Worm (Caenorhabditis elegans) whole organism, L4 larva: ENCODE results near the gene ace-3.

ENCODE experiments used
- ZK546.5 ChIP-seq, 2 experiments: sonication (generic microtip); optimal IDR thresholded peaks; 2 replicates each; lab custom pipeline; 2017; ENCODE audit warnings: missing biosample characterization in 2 of 2, missing genetic modification characterization in 2 of 2
- ceh-82 ChIP-seq: sonication (generic microtip); optimal IDR thresholded peaks from 2 replicates; lab custom pipeline; 2017; ENCODE audit warnings: missing biosample characterization, missing genetic modification characterization
- ces-1 ChIP-seq: fragments of 150-350 bp; sonication (generic microtip); optimal IDR thresholded peaks from 4 replicates; lab custom pipeline; 2014; ENCODE audit warnings: missing biosample characterization, missing genetic modification reagents, missing genetic modification characterization
- jun-1 ChIP-seq: fragments of 150-350 bp; optimal IDR thresholded peaks from 2 replicates; lab custom pipeline; 2014; ENCODE audit warnings: missing biosample characterization, missing genetic modification reagents, missing genetic modification characterization
- mdl-1 ChIP-seq, 2 experiments: fragments of 150-350 bp in 1 of 2; sonication (generic microtip) in 1 of 2; optimal IDR thresholded peaks; 2 replicates each; lab custom pipeline; 2014 to 2017; ENCODE audit warnings: missing biosample characterization in 2 of 2, missing genetic modification characterization in 2 of 2
- mdt-29 ChIP-seq: fragments of 200-800 bp; sonication (Bioruptor generic); IDR thresholded peaks from 2 replicates; pipeline ENCODE4 v1.3.6; 2022; ENCODE audit warnings: missing genetic modification reagents, missing genetic modification characterization, missing compliant biosample characterization
- nhr-102 ChIP-seq: sonication (generic microtip); optimal IDR thresholded peaks from 2 replicates; lab custom pipeline; 2016; ENCODE audit warnings: mild to moderate bottlenecking, missing genetic modification characterization, moderate library complexity, missing compliant biosample characterization
- nhr-28 ChIP-seq: fragments of 150-350 bp; optimal IDR thresholded peaks from 2 replicates; lab custom pipeline; 2014; ENCODE audit warnings: missing biosample characterization, missing genetic modification characterization
- pha-4 ChIP-seq, 2 experiments: fragments of 150-350 bp in 1 of 2; fragments of 200-800 bp in 1 of 2; sonication (Bioruptor generic) in 1 of 2; IDR thresholded peaks in 1 of 2; optimal IDR thresholded peaks in 1 of 2; 2 replicates each; pipeline versions ENCODE4 v1.3.6 to Lab custom; 2014 to 2022; ENCODE audit warnings: missing genetic modification characterization in 2 of 2, missing genetic modification reagents in 2 of 2, missing biosample characterization in 1 of 2, missing compliant biosample characterization in 1 of 2
- pqm-1 ChIP-seq: sonication (generic microtip); optimal IDR thresholded peaks from 2 replicates; lab custom pipeline; 2017; ENCODE audit warnings: missing biosample characterization, missing genetic modification characterization

- TF ChIP-seq pqm-1 (tag; lab: Kevin White, UChicago) = no peak
- TF ChIP-seq nhr-102 (tag; lab: Kevin White, UChicago) = no peak
- no peak for TF ChIP-seq pha-4 (GFP tag; IDR thresholded peaks at IDR 0.05; lab: Robert Waterston, UW)
- no peak for TF ChIP-seq pha-4 (tag; optimal IDR thresholded peaks at IDR 0.05; lab: Kevin White, UChicago)
- no peak for TF ChIP-seq ZK546.5 (tag; optimal IDR thresholded peaks at IDR 0.05; lab: Kevin White, UChicago)
- TF ChIP-seq mdt-29 (GFP tag; lab: Robert Waterston, UW) = no peak
- TF ChIP-seq mdl-1 (tag; optimal IDR thresholded peaks at IDR 0.05; lab: Kevin White, UChicago) = no peak
- no peak for TF ChIP-seq nhr-28 (tag; lab: Kevin White, UChicago)
- TF ChIP-seq ceh-82 = no peak
- no peak for TF ChIP-seq ces-1 (GFP tag; lab: Kevin White, UChicago)
- TF ChIP-seq jun-1 (tag; lab: Kevin White, UChicago) = no peak
Observed at ce11 chrII:14176642-14177041, 28.8 kb upstream of the ace-3 start.
